Worm (Caenorhabditis elegans): Measurements from ENCODE around the gene srx-21.

Gene srx-21

DNA sequence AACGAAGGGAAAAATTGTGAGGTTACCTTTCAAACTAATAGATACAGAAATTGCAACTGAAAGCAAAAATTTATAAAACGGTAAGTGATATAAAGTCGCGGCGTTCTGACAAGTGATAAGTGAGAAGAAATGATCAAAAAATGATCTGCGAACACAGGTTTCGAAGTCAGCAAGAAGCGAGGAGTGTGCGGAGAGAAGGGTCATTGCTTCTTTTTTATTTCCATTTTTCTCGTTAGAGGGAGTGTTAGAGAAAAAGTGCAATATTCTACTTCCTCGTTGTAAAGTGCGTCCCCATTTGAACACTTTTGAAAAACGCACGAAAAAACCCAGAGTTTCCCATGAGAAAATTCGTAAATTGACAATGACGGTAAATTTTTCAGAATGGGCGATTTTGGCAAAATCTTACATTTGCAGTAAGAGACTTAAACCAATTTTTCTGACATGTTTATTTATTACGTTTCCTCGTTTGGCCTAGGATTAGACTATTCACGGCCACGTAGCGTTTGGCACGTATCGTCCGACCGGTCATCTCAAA lies at the start of gene srx-21, which contains the start of gene fbxa-72:
TSS of gene srx-21 (plus strand) at position 485 of the 535 bp plus-strand sequence.
TSS of gene fbxa-72 (minus strand) at position 204 of the 535 bp plus-strand sequence.
- no peak for TF ChIP-seq ham-2 (GFP tag; optimal IDR thresholded peaks at IDR 0.05)
- no peak for TF ChIP-seq sem-2 (GFP tag; optimal IDR thresholded peaks at IDR 0.05)
- TF ChIP-seq lin-32 (GFP tag; optimal IDR thresholded peaks at IDR 0.05) = no peak
- TF ChIP-seq lsy-2 (tag; optimal IDR thresholded peaks at IDR 0.05) = no peak
- TF ChIP-seq snpc-4 (tag; optimal IDR thresholded peaks at IDR 0.05) = no peak
- no peak for TF ChIP-seq drap-1 (GFP tag; optimal IDR thresholded peaks at IDR 0.05)
- no peak for TF ChIP-seq unc-120 (tag; optimal IDR thresholded peaks at IDR 0.05; ENCODE audit: poor library complexity, severe bottlenecking)
- no peak for TF ChIP-seq ceh-43 (GFP tag; optimal IDR thresholded peaks at IDR 0.05)
- TF ChIP-seq nhr-2 (tag; optimal IDR thresholded peaks at IDR 0.05) = no peak
- no peak for TF ChIP-seq elt-3 (tag; optimal IDR thresholded peaks at IDR 0.05)
- no peak for TF ChIP-seq flh-1 (GFP tag; optimal IDR thresholded peaks at IDR 0.05)
- no peak for TF ChIP-seq tbx-8 (GFP tag; optimal IDR thresholded peaks at IDR 0.05)
- TF ChIP-seq unc-62 (GFP tag; optimal IDR thresholded peaks at IDR 0.05) = no peak
- no peak for TF ChIP-seq ceh-39 (tag; optimal IDR thresholded peaks at IDR 0.05)
- TF ChIP-seq M03D4.4 (tag; optimal IDR thresholded peaks at IDR 0.05) = no peak
- TF ChIP-seq mep-1 (tag; optimal IDR thresholded peaks at IDR 0.05) = no peak

DNA sequence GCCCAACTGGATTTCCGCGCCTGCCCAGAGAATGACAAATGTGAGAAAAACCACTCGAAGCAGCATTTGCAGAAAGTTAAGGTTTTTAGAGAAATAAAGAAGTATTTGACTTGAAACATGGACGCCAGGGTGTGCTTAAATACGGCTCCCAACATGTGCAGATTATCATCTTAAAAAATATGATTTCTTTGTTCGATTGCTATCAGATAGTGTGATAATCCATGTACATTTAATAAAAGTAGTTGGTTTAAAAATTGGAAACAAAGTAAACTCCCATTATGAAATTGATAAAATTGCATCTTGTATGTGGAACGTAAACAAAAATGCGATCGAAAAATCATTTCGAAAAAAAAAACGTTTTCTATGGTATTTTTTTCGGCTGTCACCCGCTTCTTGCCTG lies 49.2 kb upstream of the srx-21 start, which contains the start of gene F48G7.8:
TSS of gene F48G7.8 (minus strand) at position 101 of the 400 bp plus-strand sequence.
- no peak for TF ChIP-seq sem-2 (GFP tag; optimal IDR thresholded peaks at IDR 0.05)
- no peak for TF ChIP-seq bed-3 (GFP tag; optimal IDR thresholded peaks at IDR 0.05)
- no peak for TF ChIP-seq sptf-1 (tag; optimal IDR thresholded peaks at IDR 0.05)
- TF ChIP-seq cnd-1 (tag; optimal IDR thresholded peaks at IDR 0.05) = no peak
- TF ChIP-seq lsy-2 (tag; optimal IDR thresholded peaks at IDR 0.05) = no peak
- no peak for TF ChIP-seq mab-5 (tag; optimal IDR thresholded peaks at IDR 0.05)
- no peak for TF ChIP-seq nhr-12 (tag; optimal IDR thresholded peaks at IDR 0.05)
- TF ChIP-seq mep-1 (tag; optimal IDR thresholded peaks at IDR 0.05) = no peak
- TF ChIP-seq elt-3 (tag; optimal IDR thresholded peaks at IDR 0.05) = no peak
- TF ChIP-seq hlh-1 (tag; optimal IDR thresholded peaks at IDR 0.05) = no peak

DNA sequence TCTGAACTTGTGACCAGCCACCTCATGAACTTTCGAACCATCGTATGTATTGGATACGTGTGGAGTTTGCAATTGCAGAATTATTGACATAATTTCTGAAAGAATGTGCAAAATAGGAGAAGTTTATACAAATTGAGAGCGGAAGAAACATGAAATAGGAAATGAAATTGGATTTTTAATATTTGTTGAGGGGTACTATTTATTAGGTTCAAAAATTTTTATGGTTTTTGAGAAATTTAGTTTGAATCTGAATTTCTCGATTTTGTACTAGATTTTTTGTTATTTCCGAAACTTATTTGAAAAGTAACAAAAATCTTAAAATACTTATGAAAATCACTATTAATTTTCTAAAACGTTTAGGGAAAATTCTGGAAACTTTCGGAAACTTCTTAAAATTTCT lies 48.3 kb upstream of the srx-21 start, which contains the start of gene F48G7.9:
TSS of gene F48G7.9 (minus strand) at position 101 of the 400 bp plus-strand sequence.
- TF ChIP-seq elt-3 (tag; optimal IDR thresholded peaks at IDR 0.05) (no peak), ztf-11 (tag; optimal IDR thresholded peaks at IDR 0.05) (no peak), M03D4.4 (tag; optimal IDR thresholded peaks at IDR 0.05) (no peak), nhr-237 (tag; optimal IDR thresholded peaks at IDR 0.05) (no peak), ceh-43 (GFP tag; optimal IDR thresholded peaks at IDR 0.05) (no peak), pha-4 (tag; optimal IDR thresholded peaks at IDR 0.05) (no peak), drap-1 (GFP tag; optimal IDR thresholded peaks at IDR 0.05) (no peak), mab-5 (tag; optimal IDR thresholded peaks at IDR 0.05) (no peak), unc-62 (GFP tag; optimal IDR thresholded peaks at IDR 0.05) (no peak)

DNA sequence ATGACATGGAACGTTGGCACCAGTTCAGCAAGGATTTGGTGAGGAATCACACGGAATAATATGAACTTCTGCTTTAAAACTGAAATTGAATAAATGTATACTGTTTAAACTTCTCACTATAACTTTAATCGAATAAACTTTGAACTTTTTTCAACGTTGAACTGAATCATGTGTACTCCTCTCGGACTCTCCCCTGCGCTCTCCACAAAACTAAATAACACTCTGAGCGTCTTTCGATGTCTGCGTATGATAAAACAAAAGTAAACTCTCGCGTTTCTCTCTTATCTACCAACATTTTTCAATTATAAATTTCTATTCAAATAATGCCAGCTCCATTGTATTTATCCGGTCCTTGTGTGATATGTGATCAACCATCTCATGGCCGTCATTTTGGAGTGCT lies 45.0 kb upstream of the srx-21 start:
- no peak for TF ChIP-seq lin-32 (GFP tag; optimal IDR thresholded peaks at IDR 0.05)

DNA sequence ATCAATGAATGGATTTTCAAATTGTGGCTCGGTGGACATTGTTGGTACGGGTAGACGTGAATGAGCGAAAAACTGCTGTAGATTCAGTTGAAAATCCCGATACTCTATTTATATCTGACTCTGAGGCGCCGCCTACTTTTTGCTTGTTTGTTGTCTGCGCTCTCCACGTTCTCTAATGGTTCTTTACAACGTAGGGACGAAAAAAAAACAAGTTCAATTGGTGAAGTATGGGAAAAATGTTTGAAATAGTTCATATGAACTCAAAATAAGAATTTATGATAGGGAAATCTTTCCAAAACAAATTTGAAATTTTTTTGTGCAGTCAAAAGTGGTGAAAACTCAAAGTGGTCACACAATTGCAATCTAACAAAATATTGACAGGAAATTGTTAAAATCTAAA lies 42.0 kb upstream of the srx-21 start, which contains the start of gene F48G7.10:
TSS of gene F48G7.10 (minus strand) at position 101 of the 400 bp plus-strand sequence.
- no peak for TF ChIP-seq ceh-39 (tag; optimal IDR thresholded peaks at IDR 0.05)
- no peak for TF ChIP-seq snpc-4 (tag; optimal IDR thresholded peaks at IDR 0.05)
- TF ChIP-seq ceh-43 (GFP tag; optimal IDR thresholded peaks at IDR 0.05) = no peak
- no peak for TF ChIP-seq drap-1 (GFP tag; optimal IDR thresholded peaks at IDR 0.05)
- no peak for TF ChIP-seq lin-13 (tag; optimal IDR thresholded peaks at IDR 0.05)
- no peak for TF ChIP-seq unc-39 (tag; optimal IDR thresholded peaks at IDR 0.05)
- TF ChIP-seq ztf-11 (tag; optimal IDR thresholded peaks at IDR 0.05) = no peak
- TF ChIP-seq nhr-237 (tag; optimal IDR thresholded peaks at IDR 0.05) = no peak
- TF ChIP-seq zip-8 (tag; optimal IDR thresholded peaks at IDR 0.05) = no peak
- TF ChIP-seq ceh-83 (GFP tag; optimal IDR thresholded peaks at IDR 0.05) = no peak
- no peak for TF ChIP-seq mab-5 (tag; optimal IDR thresholded peaks at IDR 0.05)
- no peak for TF ChIP-seq elt-3 (tag; optimal IDR thresholded peaks at IDR 0.05)
- no peak for TF ChIP-seq nhr-12 (tag; optimal IDR thresholded peaks at IDR 0.05)
- no peak for TF ChIP-seq unc-62 (GFP tag; optimal IDR thresholded peaks at IDR 0.05)
- TF ChIP-seq M03D4.4 (tag; optimal IDR thresholded peaks at IDR 0.05) = no peak
- TF ChIP-seq sem-2 (GFP tag; optimal IDR thresholded peaks at IDR 0.05) = no peak
- no peak for TF ChIP-seq mep-1 (tag; optimal IDR thresholded peaks at IDR 0.05)
- no peak for TF ChIP-seq lsy-2 (tag; optimal IDR thresholded peaks at IDR 0.05)
